Worm (Caenorhabditis elegans) whole organism, L2 larva: Measurements from ENCODE around the gene nrde-1.

ENCODE experiments used
- R02D3.7 ChIP-seq: fragments of 150-350 bp; optimal IDR thresholded peaks from 2 replicates; lab custom pipeline; 2014; ENCODE audit warnings: missing biosample characterization, missing genetic modification characterization
- aly-2 ChIP-seq: fragments of 150-350 bp; optimal IDR thresholded peaks from 2 replicates; lab custom pipeline; 2014; ENCODE audit warnings: missing biosample characterization, missing genetic modification characterization
- ama-1 ChIP-seq: fragments of 150-350 bp; optimal IDR thresholded peaks from 2 replicates; lab custom pipeline; 2018; ENCODE audit warnings: inconsistent platforms
- blmp-1 ChIP-seq: sonication (generic microtip); optimal IDR thresholded peaks from 2 replicates; lab custom pipeline; 2017; ENCODE audit warnings: missing genetic modification characterization, mild to moderate bottlenecking, missing compliant biosample characterization, antibody characterized with exemption, moderate library complexity; ENCODE audit not compliant: insufficient read depth
- elt-1 ChIP-seq: fragments of 150-350 bp; optimal IDR thresholded peaks from 2 replicates; lab custom pipeline; 2014; ENCODE audit warnings: missing biosample characterization, missing genetic modification characterization
- lsy-2 ChIP-seq, 2 experiments: fragments of 150-350 bp in 1 of 2; sonication (generic microtip) in 1 of 2; optimal IDR thresholded peaks; 2 replicates each; lab custom pipeline; 2014 to 2017; ENCODE audit warnings: missing biosample characterization in 2 of 2, missing genetic modification characterization in 2 of 2
- mdl-1 ChIP-seq, 2 experiments: fragments of 150-350 bp in 1 of 2; sonication (generic microtip) in 1 of 2; optimal IDR thresholded peaks; 2 replicates each; lab custom pipeline; 2017; ENCODE audit warnings: missing biosample characterization in 2 of 2, missing genetic modification characterization in 2 of 2
- nhr-11 ChIP-seq: fragments of 150-350 bp; optimal IDR thresholded peaks from 2 replicates; lab custom pipeline; 2014; ENCODE audit warnings: missing biosample characterization, missing genetic modification characterization
- nhr-237 ChIP-seq: fragments of 150-350 bp; optimal IDR thresholded peaks from 2 replicates; lab custom pipeline; 2014; ENCODE audit warnings: missing biosample characterization, missing genetic modification characterization
- nhr-6 ChIP-seq: fragments of 150-350 bp; optimal IDR thresholded peaks from 2 replicates; lab custom pipeline; 2014; ENCODE audit warnings: missing biosample characterization, missing genetic modification characterization
- zag-1 ChIP-seq: fragments of 150-350 bp; optimal IDR thresholded peaks from 2 replicates; lab custom pipeline; 2014; ENCODE audit warnings: missing biosample characterization, missing genetic modification characterization

- TF ChIP-seq blmp-1 (no peak), nhr-11 (tag; lab: Kevin White, UChicago) (no peak), elt-1 (no peak), ama-1 (lab: Kevin White, UChicago) (no peak), nhr-6 (tag; lab: Kevin White, UChicago) (no peak), nhr-237 (no peak), lsy-2 (tag; optimal IDR thresholded peaks at IDR 0.05; lab: Kevin White, UChicago) (no peak), mdl-1 (tag; optimal IDR thresholded peaks at IDR 0.05; lab: Kevin White, UChicago) (no peak), R02D3.7 (tag; lab: Kevin White, UChicago) (no peak), zag-1 (no peak), aly-2 (tag; lab: Kevin White, UChicago) (no peak)
Measured at ce11 chrIII:3675480-3675879, 37.8 kb upstream of the nrde-1 start.
